Worm (Caenorhabditis elegans) whole organism, young adult: ENCODE results near the gene zhit-1.

Experiments
- B0261.1 ChIP-seq: sonication (generic microtip); optimal IDR thresholded peaks from 2 replicates; lab custom pipeline; 2016; ENCODE audit warnings: mild to moderate bottlenecking, missing genetic modification characterization, moderate library complexity, missing compliant biosample characterization
- C06A6.2 ChIP-seq: fragments of 200-800 bp; sonication (Bioruptor generic); conservative IDR thresholded peaks from 2 replicates; pipeline ENCODE4 v1.3.6; 2022; ENCODE audit warnings: missing genetic modification characterization, missing compliant biosample characterization
- F23B12.7 ChIP-seq: sonication (generic microtip); optimal IDR thresholded peaks from 2 replicates; lab custom pipeline; 2017; ENCODE audit warnings: missing genetic modification characterization, mild to moderate bottlenecking, missing compliant biosample characterization, antibody characterized with exemption, moderate library complexity; ENCODE audit not compliant: insufficient read depth
- F55B11.4 ChIP-seq: sonication (generic microtip); optimal IDR thresholded peaks from 2 replicates; lab custom pipeline; 2016; ENCODE audit warnings: missing compliant biosample characterization, missing genetic modification characterization, borderline replicate concordance; ENCODE audit not compliant: insufficient read depth
- F57C9.4 ChIP-seq: sonication (generic microtip); optimal IDR thresholded peaks from 2 replicates; lab custom pipeline; 2017; ENCODE audit warnings: mild to moderate bottlenecking, missing genetic modification characterization, missing compliant biosample characterization
- K12H6.12 ChIP-seq: fragments of 200-800 bp; sonication (Bioruptor generic); optimal IDR thresholded peaks from 2 replicates; lab custom pipeline; 2018; ENCODE audit warnings: mild to moderate bottlenecking, missing genetic modification characterization, missing compliant biosample characterization
- T07F8.4 ChIP-seq: sonication (generic microtip); optimal IDR thresholded peaks from 2 replicates; lab custom pipeline; 2016; ENCODE audit warnings: mild to moderate bottlenecking, missing genetic modification characterization, moderate library complexity, missing compliant biosample characterization
- T26A5.8 ChIP-seq: sonication (generic microtip); optimal IDR thresholded peaks from 2 replicates; lab custom pipeline; 2016; ENCODE audit warnings: missing genetic modification characterization, missing compliant biosample characterization
- Y53F4B.3 ChIP-seq: fragments of 200-800 bp; sonication (Bioruptor generic); IDR thresholded peaks from 2 replicates; pipeline ENCODE4 v1.3.6; 2022; ENCODE audit warnings: missing genetic modification reagents, missing genetic modification characterization, missing compliant biosample characterization
- ZK185.1 ChIP-seq: sonication (generic microtip); optimal IDR thresholded peaks from 2 replicates; lab custom pipeline; 2016; ENCODE audit warnings: mild to moderate bottlenecking, missing genetic modification characterization, missing compliant biosample characterization; ENCODE audit not compliant: poor library complexity, severe bottlenecking
- aptf-2 ChIP-seq: fragments of 200-800 bp; sonication (Bioruptor generic); conservative IDR thresholded peaks from 2 replicates; pipeline ENCODE4 v1.3.6; 2022; ENCODE audit warnings: missing genetic modification reagents, missing genetic modification characterization, missing compliant biosample characterization
- atf-7 ChIP-seq: sonication (generic microtip); optimal IDR thresholded peaks from 2 replicates; lab custom pipeline; 2017; ENCODE audit warnings: mild to moderate bottlenecking, missing genetic modification characterization, missing compliant biosample characterization
- bed-1 ChIP-seq: fragments of 200-800 bp; sonication (Bioruptor generic); IDR thresholded peaks from 2 replicates; pipeline ENCODE4 v1.3.6; 2022; ENCODE audit warnings: missing genetic modification reagents, missing genetic modification characterization, missing compliant biosample characterization
- chd-7 ChIP-seq: sonication (generic microtip); optimal IDR thresholded peaks from 2 replicates; lab custom pipeline; 2016; ENCODE audit warnings: mild to moderate bottlenecking, missing genetic modification characterization, moderate library complexity, missing compliant biosample characterization
- dox-1 ChIP-seq: fragments of 200-800 bp; sonication (Bioruptor generic); IDR thresholded peaks from 2 replicates; pipeline ENCODE4 v1.3.6; 2022; ENCODE audit warnings: missing genetic modification reagents, missing genetic modification characterization, missing compliant biosample characterization
- dpff-1 ChIP-seq: sonication (generic microtip); optimal IDR thresholded peaks from 2 replicates; lab custom pipeline; 2017; ENCODE audit warnings: mild to moderate bottlenecking, missing genetic modification characterization, missing compliant biosample characterization
- efl-1 ChIP-seq: fragments of 150-350 bp; optimal IDR thresholded peaks from 2 replicates; lab custom pipeline; 2014; ENCODE audit warnings: missing biosample characterization, missing genetic modification reagents, missing genetic modification characterization
- egl-44 ChIP-seq: fragments of 200-800 bp; sonication (Bioruptor generic); IDR thresholded peaks from 2 replicates; pipeline ENCODE4 v1.3.6; 2022; ENCODE audit warnings: missing genetic modification reagents, missing genetic modification characterization, missing compliant biosample characterization
- him-1 ChIP-seq: sonication (generic microtip); optimal IDR thresholded peaks from 2 replicates; lab custom pipeline; 2016; ENCODE audit warnings: missing genotype, missing genetic modification reagents, missing genetic modification characterization, missing compliant biosample characterization
- hlh-12 ChIP-seq: sonication (generic microtip); optimal IDR thresholded peaks from 2 replicates; lab custom pipeline; 2016; ENCODE audit warnings: missing genetic modification characterization, missing compliant biosample characterization
- hlh-26 ChIP-seq: fragments of 200-800 bp; sonication (Bioruptor generic); conservative IDR thresholded peaks from 2 replicates; pipeline ENCODE4 v1.3.6; 2022; ENCODE audit warnings: missing genetic modification reagents, missing genetic modification characterization, missing compliant biosample characterization
- hsf-1 ChIP-seq: fragments of 200-800 bp; sonication (Bioruptor generic); IDR thresholded peaks from 2 replicates; pipeline ENCODE4 v1.3.6; 2022; ENCODE audit warnings: missing genetic modification reagents, missing genetic modification characterization, missing compliant biosample characterization
- lag-1 ChIP-seq: fragments of 200-800 bp; sonication (Bioruptor generic); IDR thresholded peaks from 2 replicates; pipeline ENCODE4 v1.3.6; 2022; ENCODE audit warnings: missing genetic modification reagents, missing genetic modification characterization, missing compliant biosample characterization
- let-526 ChIP-seq: fragments of 200-800 bp; sonication (Bioruptor generic); IDR thresholded peaks from 2 replicates; pipeline ENCODE4 v1.3.6; 2022; ENCODE audit warnings: missing genetic modification reagents, missing genetic modification characterization, missing compliant biosample characterization
- lin-40 ChIP-seq: sonication (generic microtip); optimal IDR thresholded peaks from 2 replicates; lab custom pipeline; 2016; ENCODE audit warnings: missing genetic modification characterization, mild to moderate bottlenecking, missing compliant biosample characterization, missing genotype, missing genetic modification reagents
- lin-54 ChIP-seq: fragments of 200-800 bp; sonication (Bioruptor generic); optimal IDR thresholded peaks from 2 replicates; lab custom pipeline; 2018; ENCODE audit warnings: mild to moderate bottlenecking, missing genetic modification characterization, missing compliant biosample characterization
- lir-1 ChIP-seq: fragments of 200-800 bp; sonication (Bioruptor generic); conservative IDR thresholded peaks from 2 replicates; pipeline ENCODE4 v1.3.6; 2022; ENCODE audit warnings: missing genetic modification reagents, missing genetic modification characterization, missing compliant biosample characterization
- madf-3 ChIP-seq: fragments of 200-800 bp; sonication (Bioruptor generic); IDR thresholded peaks from 2 replicates; pipeline ENCODE4 v1.3.6; 2022; ENCODE audit warnings: missing genetic modification reagents, missing genetic modification characterization, missing compliant biosample characterization
- nfya-1 ChIP-seq: sonication (generic microtip); optimal IDR thresholded peaks from 2 replicates; lab custom pipeline; 2017; ENCODE audit warnings: antibody characterized with exemption, missing compliant biosample characterization, missing genetic modification characterization, borderline replicate concordance; ENCODE audit not compliant: insufficient read depth
- nfya-2 ChIP-seq: fragments of 200-800 bp; sonication (Bioruptor generic); IDR thresholded peaks from 2 replicates; pipeline ENCODE4 v1.3.6; 2022; ENCODE audit warnings: missing genetic modification reagents, missing genetic modification characterization, missing compliant biosample characterization
- nhr-27 ChIP-seq: fragments of 200-800 bp; sonication (Bioruptor generic); optimal IDR thresholded peaks from 2 replicates; lab custom pipeline; 2018; ENCODE audit warnings: mild to moderate bottlenecking, missing genetic modification characterization, moderate library complexity, missing compliant biosample characterization
- rec-8 ChIP-seq, 2 experiments: sonication (generic microtip); optimal IDR thresholded peaks; 2 replicates each; lab custom pipeline; 2016; ENCODE audit warnings: mild to moderate bottlenecking in 2 of 2, missing genetic modification characterization in 2 of 2, missing genetic modification reagents in 2 of 2, missing genotype in 2 of 2, missing biosample characterization in 1 of 2, missing compliant biosample characterization in 1 of 2, moderate library complexity in 1 of 2
- rpc-1 ChIP-seq, 2 experiments: fragments of 150-350 bp in 1 of 2; sonication (generic microtip) in 1 of 2; optimal IDR thresholded peaks; 2 replicates each; lab custom pipeline; 2014 to 2018; ENCODE audit warnings: missing biosample characterization in 1 of 2, missing genetic modification characterization in 1 of 2, missing genetic modification reagents in 1 of 2, missing genotype in 1 of 2
- sea-2 ChIP-seq: fragments of 200-800 bp; sonication (Bioruptor generic); IDR thresholded peaks from 2 replicates; pipeline ENCODE4 v1.3.6; 2022; ENCODE audit warnings: missing genetic modification characterization, missing compliant biosample characterization
- snpc-1.1 ChIP-seq: sonication (generic microtip); optimal IDR thresholded peaks from 2 replicates; lab custom pipeline; 2017; ENCODE audit warnings: missing genetic modification characterization, mild to moderate bottlenecking, missing compliant biosample characterization, antibody characterized with exemption, moderate library complexity, missing genotype, missing genetic modification reagents; ENCODE audit not compliant: insufficient read depth
- snpc-1.3 ChIP-seq: sonication (generic microtip); optimal IDR thresholded peaks from 2 replicates; lab custom pipeline; 2017; ENCODE audit warnings: missing genetic modification characterization, mild to moderate bottlenecking, missing compliant biosample characterization, antibody characterized with exemption, moderate library complexity, missing genotype, missing genetic modification reagents; ENCODE audit not compliant: insufficient read depth
- snpc-3.4 ChIP-seq: sonication (generic microtip); optimal IDR thresholded peaks from 2 replicates; lab custom pipeline; 2017; ENCODE audit warnings: missing genetic modification characterization, mild to moderate bottlenecking, missing compliant biosample characterization, antibody characterized with exemption, moderate library complexity, missing genotype, missing genetic modification reagents
- somi-1 ChIP-seq: fragments of 200-800 bp; sonication (Bioruptor generic); optimal IDR thresholded peaks from 2 replicates; lab custom pipeline; 2018; ENCODE audit warnings: mild to moderate bottlenecking, missing genetic modification characterization, missing compliant biosample characterization
- tbp1 ChIP-seq: fragments of 200-800 bp; sonication (Bioruptor generic); optimal IDR thresholded peaks from 2 replicates; lab custom pipeline; 2018; ENCODE audit warnings: mild to moderate bottlenecking, missing genetic modification characterization, missing compliant biosample characterization
- tbx-9 ChIP-seq: sonication (generic microtip); optimal IDR thresholded peaks from 2 replicates; lab custom pipeline; 2016; ENCODE audit warnings: borderline replicate concordance, missing genetic modification characterization, inconsistent platforms, missing compliant biosample characterization
- tlf-1 ChIP-seq: fragments of 200-800 bp; sonication (Bioruptor generic); optimal IDR thresholded peaks from 2 replicates; lab custom pipeline; 2018; ENCODE audit warnings: mild to moderate bottlenecking, missing genetic modification characterization, missing compliant biosample characterization
- zfh-2 ChIP-seq: fragments of 200-800 bp; sonication (Bioruptor generic); conservative IDR thresholded peaks from 2 replicates; pipeline ENCODE4 v1.3.6; 2022; ENCODE audit warnings: missing genetic modification reagents, missing genetic modification characterization, missing compliant biosample characterization
- zim-3 ChIP-seq: sonication (generic microtip); optimal IDR thresholded peaks from 2 replicates; lab custom pipeline; 2017; ENCODE audit warnings: mild to moderate bottlenecking, missing genetic modification characterization, moderate library complexity, missing compliant biosample characterization
- ztf-22 ChIP-seq: fragments of 200-800 bp; sonication (Bioruptor generic); optimal IDR thresholded peaks from 2 replicates; lab custom pipeline; 2018; ENCODE audit warnings: mild to moderate bottlenecking, missing genetic modification characterization, moderate library complexity, missing compliant biosample characterization
- ztf-25 ChIP-seq: fragments of 200-800 bp; sonication (Bioruptor generic); IDR thresholded peaks from 2 replicates; pipeline ENCODE4 v1.3.6; 2022; ENCODE audit warnings: missing genetic modification reagents, missing genetic modification characterization, missing compliant biosample characterization
- ztf-6 ChIP-seq: fragments of 200-800 bp; sonication (Bioruptor generic); IDR thresholded peaks from 2 replicates; pipeline ENCODE4 v1.3.6; 2022; ENCODE audit warnings: missing genetic modification reagents, missing genetic modification characterization, missing compliant biosample characterization

Gene zhit-1

ce11 chrV:5591887-5592286 is 4.5 kb downstream of the zhit-1 start (continued):
- TF ChIP-seq nfya-2 = no peak
- no peak for TF ChIP-seq C06A6.2 (GFP tag; lab: Robert Waterston, UW)
- no peak for TF ChIP-seq F57C9.4 (tag; lab: Kevin White, UChicago)
- TF ChIP-seq lir-1 (GFP tag; lab: Robert Waterston, UW) = no peak
- TF ChIP-seq tbx-9 = no peak
- no peak for TF ChIP-seq tlf-1 (GFP tag; lab: Kevin White, UChicago)
- 0 out of 2 replicates have a peak, but pooled peaks have one; percentile 30 for TF ChIP-seq dox-1 (GFP tag; lab: Robert Waterston, UW)
- no peak for TF ChIP-seq F55B11.4 (tag; lab: Kevin White, UChicago)
- TF ChIP-seq dpff-1 (tag; lab: Kevin White, UChicago) = peak; percentile 28
- TF ChIP-seq efl-1 = no peak
- no peak for TF ChIP-seq hlh-12 (tag; lab: Kevin White, UChicago)
- TF ChIP-seq snpc-1.3 (tag; lab: Kevin White, UChicago) = peak; percentile 81
- TF ChIP-seq zim-3 (tag; lab: Kevin White, UChicago) = no peak
- TF ChIP-seq lin-54 (GFP tag; lab: Kevin White, UChicago) = peak; percentile 56
- peak; percentile 52 for TF ChIP-seq him-1 (tag; lab: Kevin White, UChicago)
- no peak for TF ChIP-seq F23B12.7 (tag; lab: Kevin White, UChicago)
- no peak for TF ChIP-seq K12H6.12 (tag; lab: Kevin White, UChicago)
- TF ChIP-seq somi-1 (GFP tag; lab: Kevin White, UChicago) = no peak
- no peak for TF ChIP-seq sea-2
- peak; percentile 42 for TF ChIP-seq T26A5.8 (tag; lab: Kevin White, UChicago)
- peak; percentile 61 for TF ChIP-seq chd-7 (tag; lab: Kevin White, UChicago)
- TF ChIP-seq tbp1 (GFP tag; lab: Kevin White, UChicago) = peak; percentile 88
- no peak for TF ChIP-seq zfh-2 (GFP tag; lab: Robert Waterston, UW)
- peak; percentile 72 for TF ChIP-seq atf-7
- no peak for TF ChIP-seq hlh-26 (GFP tag; lab: Robert Waterston, UW)
- peak; percentile 73 for TF ChIP-seq rpc-1 (optimal IDR thresholded peaks at IDR 0.05; lab: Kevin White, UChicago)
- TF ChIP-seq rpc-1 (tag; optimal IDR thresholded peaks at IDR 0.05; lab: Kevin White, UChicago) = peak; percentile 93
- peak in 1 of 2 experiments; percentile 48 for TF ChIP-seq rec-8 (tag; optimal IDR thresholded peaks at IDR 0.05; lab: Kevin White, UChicago)
- TF ChIP-seq B0261.1 (tag; lab: Kevin White, UChicago) = peak; percentile 67
- TF ChIP-seq hsf-1 (GFP tag; lab: Robert Waterston, UW) = peak; percentile 61; the same call in 1 of the 2 replicates
- no peak for TF ChIP-seq ztf-6
- peak; percentile 77 for TF ChIP-seq snpc-3.4 (tag; lab: Kevin White, UChicago)
- no peak for TF ChIP-seq bed-1
- no peak for TF ChIP-seq let-526 (GFP tag; lab: Robert Waterston, UW)
- no peak for TF ChIP-seq ztf-22
- peak; percentile 68 for TF ChIP-seq snpc-1.1
- TF ChIP-seq madf-3 (GFP tag; lab: Robert Waterston, UW) = peak; percentile 83
- TF ChIP-seq T07F8.4 = no peak

ce11 chrV:5587955-5588354 is 8.4 kb downstream of the zhit-1 start:
- TF ChIP-seq nhr-27 (tag; lab: Kevin White, UChicago) (no peak), lin-40 (tag; lab: Kevin White, UChicago) (no peak), Y53F4B.3 (GFP tag; lab: Robert Waterston, UW) (no peak), ztf-6 (no peak), nfya-1 (tag; lab: Kevin White, UChicago) (no peak), ZK185.1 (peak; percentile 13), nfya-2 (no peak), lag-1 (no peak), egl-44 (peak; percentile 72; the same call in 1 of the 2 replicates), aptf-2 (GFP tag; lab: Robert Waterston, UW) (no peak), F55B11.4 (tag; lab: Kevin White, UChicago) (no peak), T07F8.4 (no peak), ztf-25 (0 out of 2 replicates have a peak, but pooled peaks have one; percentile 62)
